Worm (Caenorhabditis elegans): ENCODE measurements around the gene H04D03.4.

The H04D03.4 gene

DNA sequence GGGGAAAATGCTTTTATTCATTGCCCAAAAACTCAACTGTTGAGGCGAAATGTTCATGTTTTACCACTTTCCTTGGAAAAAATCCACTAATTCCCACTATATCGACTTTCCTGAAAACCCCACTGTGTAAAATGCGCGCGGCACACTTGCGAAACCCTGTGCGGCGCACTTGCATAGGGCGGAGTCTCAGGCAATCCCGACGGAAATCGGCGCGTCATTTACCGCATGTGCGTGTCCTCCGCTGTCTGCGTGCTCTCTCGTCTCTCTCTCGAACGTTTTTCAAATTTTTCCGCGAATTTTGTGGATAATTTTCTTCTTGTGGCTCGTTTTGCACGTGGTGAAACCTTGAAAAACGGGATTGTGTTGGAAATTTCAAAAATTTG lies 10.2 kb upstream of the H04D03.4 start, which contains the start of gene atx-2 (continued):
- TF ChIP-seq lin-15B (tag; optimal IDR thresholded peaks at IDR 0.05) (peak; percentile 72), daf-12 (tag; optimal IDR thresholded peaks at IDR 0.05) (no peak), arid-1 (GFP tag; conservative IDR thresholded peaks at IDR 0.05) (peak; percentile 97), ces-1 (GFP tag; optimal IDR thresholded peaks at IDR 0.05) (no peak), Y105C5A.15 (GFP tag; IDR thresholded peaks at IDR 0.05) (0 out of 2 replicates have a peak, but pooled peaks have one; percentile 80), egl-27 (tag; optimal IDR thresholded peaks at IDR 0.05) (no peak), T20F7.1 (GFP tag; optimal IDR thresholded peaks at IDR 0.05) (no peak), tra-1 (GFP tag; IDR thresholded peaks at IDR 0.05) (peak; percentile 93), dmd-8 (GFP tag; IDR thresholded peaks at IDR 0.05) (peak; percentile 93), php-3 (GFP tag; IDR thresholded peaks at IDR 0.05) (peak; percentile 91), F44E2.7 (GFP tag; IDR thresholded peaks at IDR 0.05) (peak; percentile 85), snpc-4 (tag; optimal IDR thresholded peaks at IDR 0.05) (no peak), pha-4 (GFP tag; IDR thresholded peaks at IDR 0.05) (peak; percentile 91), pha-4 (tag; optimal IDR thresholded peaks at IDR 0.05) (no peak), ztf-7 (tag; optimal IDR thresholded peaks at IDR 0.05) (no peak), spr-3 (GFP tag; optimal IDR thresholded peaks at IDR 0.05) (peak; percentile 81), F49E8.2 (tag; optimal IDR thresholded peaks at IDR 0.05; ENCODE audit: borderline replicate concordance) (peak; percentile 68), F26F4.8 (GFP tag; conservative IDR thresholded peaks at IDR 0.05) (no peak), dmd-6 (GFP tag; IDR thresholded peaks at IDR 0.05) (peak; percentile 87), nhr-48 (tag; optimal IDR thresholded peaks at IDR 0.05) (peak; percentile 71), lim-7 (GFP tag; IDR thresholded peaks at IDR 0.05) (peak; percentile 78), unc-39 (tag; optimal IDR thresholded peaks at IDR 0.05) (no peak), lin-29 (GFP tag; IDR thresholded peaks at IDR 0.05) (peak; percentile 84), unc-130 (GFP tag; optimal IDR thresholded peaks at IDR 0.05) (peak; percentile 92), daf-19 (GFP tag; conservative IDR thresholded peaks at IDR 0.05) (no peak), nhr-77 (tag; optimal IDR thresholded peaks at IDR 0.05) (no peak), mes-2 (tag; optimal IDR thresholded peaks at IDR 0.05; ENCODE audit: poor library complexity, severe bottlenecking) (peak; percentile 97), dmd-9 (GFP tag; IDR thresholded peaks at IDR 0.05) (peak; percentile 90), Y75B8A.6 (GFP tag; IDR thresholded peaks at IDR 0.05) (peak; percentile 71; the same call in 1 of the 2 replicates), nhr-42 (GFP tag; IDR thresholded peaks at IDR 0.05) (peak; percentile 88), hmg-1.1 (GFP tag; IDR thresholded peaks at IDR 0.05) (peak; percentile 93), egl-43 (GFP tag; IDR thresholded peaks at IDR 0.05) (peak; percentile 98), mdl-1 (tag; optimal IDR thresholded peaks at IDR 0.05) (peak; percentile 77 to 96), madf-9 (GFP tag; conservative IDR thresholded peaks at IDR 0.05) (peak; percentile 99), hlh-30 (tag; optimal IDR thresholded peaks at IDR 0.05; ENCODE audit: insufficient read depth) (peak; percentile 87), nhr-28 (tag; optimal IDR thresholded peaks at IDR 0.05) (peak; percentile 23), F37D6.2 (tag; optimal IDR thresholded peaks at IDR 0.05) (peak; percentile 66), T26A8.4 (GFP tag; IDR thresholded peaks at IDR 0.05) (peak; percentile 91), lir-3 (tag; optimal IDR thresholded peaks at IDR 0.05) (peak; percentile 11), cey-2 (tag; optimal IDR thresholded peaks at IDR 0.05; ENCODE audit: borderline replicate concordance, insufficient read depth) (no peak), nhr-11 (tag; optimal IDR thresholded peaks at IDR 0.05) (peak; percentile 56), ceh-62 (tag; optimal IDR thresholded peaks at IDR 0.05) (no peak), mxl-2 (GFP tag; conservative IDR thresholded peaks at IDR 0.05) (peak; percentile 41; the same call in 1 of the 2 replicates), daf-8 (GFP tag; IDR thresholded peaks at IDR 0.05) (no peak), nhr-41 (GFP tag; IDR thresholded peaks at IDR 0.05) (peak; percentile 92), nhr-25 (tag; optimal IDR thresholded peaks at IDR 0.05; ENCODE audit: borderline replicate concordance, insufficient read depth) (no peak), vab-7 (GFP tag; IDR thresholded peaks at IDR 0.05) (peak; percentile 97), nhr-6 (tag; optimal IDR thresholded peaks at IDR 0.05) (no peak), ceh-82 (tag; optimal IDR thresholded peaks at IDR 0.05) (no peak), nhr-76 (tag; optimal IDR thresholded peaks at IDR 0.05) (no peak), set-16 (GFP tag; IDR thresholded peaks at IDR 0.05) (peak; percentile 84)

All from whole organism, L4 larva.